Worm (Caenorhabditis elegans) whole organism, young adult: ENCODE results near the gene sru-20.

Source experiments
- F23B12.7 ChIP-seq: sonication (generic microtip); optimal IDR thresholded peaks from 2 replicates; lab custom pipeline; 2017; ENCODE audit warnings: missing genetic modification characterization, mild to moderate bottlenecking, missing compliant biosample characterization, antibody characterized with exemption, moderate library complexity; ENCODE audit not compliant: insufficient read depth
- attf-5 ChIP-seq: fragments of 200-800 bp; sonication (Bioruptor generic); optimal IDR thresholded peaks from 2 replicates; lab custom pipeline; 2018; ENCODE audit warnings: mild to moderate bottlenecking, missing genetic modification characterization, missing compliant biosample characterization

- TF ChIP-seq attf-5 (no peak), F23B12.7 (no peak)
These were observed 46.7 kb downstream of the sru-20 start, which contains the start of gene ham-1 for ce11 chrIV:12542011-12542410.
